Worm (Caenorhabditis elegans) whole organism, L2 larva: Measurements from ENCODE around the gene T02H6.10.

Experiments used
- Y55F3AM.14 ChIP-seq: fragments of 200-800 bp; sonication (Bioruptor generic); optimal IDR thresholded peaks from 2 replicates; lab custom pipeline; 2018; ENCODE audit warnings: mild to moderate bottlenecking, missing genetic modification characterization, missing compliant biosample characterization
- ZK546.5 ChIP-seq: sonication (generic microtip); optimal IDR thresholded peaks from 2 replicates; lab custom pipeline; 2017; ENCODE audit warnings: missing biosample characterization, missing genetic modification characterization
- aly-2 ChIP-seq: fragments of 150-350 bp; optimal IDR thresholded peaks from 2 replicates; lab custom pipeline; 2014; ENCODE audit warnings: missing biosample characterization, missing genetic modification characterization
- fos-1 ChIP-seq: fragments of 150-350 bp; optimal IDR thresholded peaks from 2 replicates; lab custom pipeline; 2014; ENCODE audit warnings: missing biosample characterization, missing genetic modification characterization
- lsy-2 ChIP-seq, 2 experiments: fragments of 150-350 bp in 1 of 2; sonication (generic microtip) in 1 of 2; optimal IDR thresholded peaks; 2 replicates each; lab custom pipeline; 2014 to 2017; ENCODE audit warnings: missing biosample characterization in 2 of 2, missing genetic modification characterization in 2 of 2
- mdl-1 ChIP-seq, 2 experiments: fragments of 150-350 bp in 1 of 2; sonication (generic microtip) in 1 of 2; optimal IDR thresholded peaks; 2 replicates each; lab custom pipeline; 2017; ENCODE audit warnings: missing biosample characterization in 2 of 2, missing genetic modification characterization in 2 of 2
- nhr-10 ChIP-seq: sonication (generic microtip); optimal IDR thresholded peaks from 2 replicates; lab custom pipeline; 2017; ENCODE audit warnings: missing biosample characterization, missing genetic modification characterization
- nhr-11 ChIP-seq: fragments of 150-350 bp; optimal IDR thresholded peaks from 2 replicates; lab custom pipeline; 2014; ENCODE audit warnings: missing biosample characterization, missing genetic modification characterization
- zag-1 ChIP-seq: fragments of 150-350 bp; optimal IDR thresholded peaks from 2 replicates; lab custom pipeline; 2014; ENCODE audit warnings: missing biosample characterization, missing genetic modification characterization
- ztf-11 ChIP-seq: sonication (generic microtip); optimal IDR thresholded peaks from 2 replicates; lab custom pipeline; 2017; ENCODE audit warnings: missing biosample characterization, missing genetic modification characterization
- ztf-4 ChIP-seq: fragments of 150-350 bp; optimal IDR thresholded peaks from 2 replicates; lab custom pipeline; 2014; ENCODE audit warnings: missing biosample characterization, missing genetic modification characterization

DNA sequence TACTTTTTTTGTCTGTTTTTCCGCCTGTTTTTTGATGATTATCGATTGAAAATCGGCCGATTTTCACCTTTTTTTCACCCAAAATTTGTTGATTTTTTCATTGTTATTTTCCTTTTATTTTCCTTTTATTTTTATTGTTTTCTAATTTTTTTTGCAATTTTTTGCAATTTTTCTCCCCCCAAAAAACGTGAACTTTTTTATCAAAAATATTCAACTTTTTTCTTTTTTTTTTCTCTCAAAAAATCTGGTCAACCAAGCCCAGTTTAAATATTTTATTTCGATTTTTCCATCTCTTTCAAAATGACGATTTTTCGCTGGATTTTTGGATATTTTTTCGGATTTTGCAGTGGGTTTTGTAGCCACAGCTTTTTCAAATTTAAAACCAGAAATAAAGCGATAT lies 43.0 kb upstream of the T02H6.10 start, which contains the start of gene rfip-2:
- TF ChIP-seq ztf-4 (tag; lab: Kevin White, UChicago) (no peak), nhr-11 (tag; lab: Kevin White, UChicago) (no peak), lsy-2 (tag; optimal IDR thresholded peaks at IDR 0.05; lab: Kevin White, UChicago) (no peak), ZK546.5 (no peak), zag-1 (tag; lab: Kevin White, UChicago) (no peak), nhr-10 (no peak), ztf-11 (tag; lab: Kevin White, UChicago) (no peak), fos-1 (no peak), aly-2 (tag; lab: Kevin White, UChicago) (no peak), mdl-1 (tag; optimal IDR thresholded peaks at IDR 0.05; lab: Kevin White, UChicago) (no peak), Y55F3AM.14 (no peak)
